Worm (Caenorhabditis elegans) whole organism, L2 larva: ENCODE results near the gene F41B5.1.

ENCODE experiments used
- F13H6.1 ChIP-seq: sonication (generic microtip); optimal IDR thresholded peaks from 2 replicates; lab custom pipeline; 2016; ENCODE audit warnings: missing genetic modification characterization, missing compliant biosample characterization
- R02D3.7 ChIP-seq: fragments of 150-350 bp; optimal IDR thresholded peaks from 2 replicates; lab custom pipeline; 2014; ENCODE audit warnings: missing biosample characterization, missing genetic modification characterization
- Y55F3AM.14 ChIP-seq: fragments of 200-800 bp; sonication (Bioruptor generic); optimal IDR thresholded peaks from 2 replicates; lab custom pipeline; 2018; ENCODE audit warnings: mild to moderate bottlenecking, missing genetic modification characterization, missing compliant biosample characterization
- ZK546.5 ChIP-seq: sonication (generic microtip); optimal IDR thresholded peaks from 2 replicates; lab custom pipeline; 2017; ENCODE audit warnings: missing biosample characterization, missing genetic modification characterization
- aly-2 ChIP-seq: fragments of 150-350 bp; optimal IDR thresholded peaks from 2 replicates; lab custom pipeline; 2014; ENCODE audit warnings: missing biosample characterization, missing genetic modification characterization
- ama-1 ChIP-seq: fragments of 150-350 bp; optimal IDR thresholded peaks from 2 replicates; lab custom pipeline; 2018; ENCODE audit warnings: inconsistent platforms
- blmp-1 ChIP-seq: sonication (generic microtip); optimal IDR thresholded peaks from 2 replicates; lab custom pipeline; 2017; ENCODE audit warnings: missing genetic modification characterization, mild to moderate bottlenecking, missing compliant biosample characterization, antibody characterized with exemption, moderate library complexity; ENCODE audit not compliant: insufficient read depth
- crh-2 ChIP-seq: sonication (generic microtip); optimal IDR thresholded peaks from 2 replicates; lab custom pipeline; 2017; ENCODE audit warnings: missing biosample characterization, missing genetic modification characterization
- egl-27 ChIP-seq: sonication (generic microtip); optimal IDR thresholded peaks from 3 replicates; lab custom pipeline; 2017; ENCODE audit warnings: missing biosample characterization, missing genetic modification reagents, missing genetic modification characterization
- elt-1 ChIP-seq: fragments of 150-350 bp; optimal IDR thresholded peaks from 2 replicates; lab custom pipeline; 2014; ENCODE audit warnings: missing biosample characterization, missing genetic modification characterization
- elt-3 ChIP-seq: sonication (generic microtip); optimal IDR thresholded peaks from 2 replicates; lab custom pipeline; 2017; ENCODE audit warnings: missing biosample characterization, missing genetic modification characterization
- fos-1 ChIP-seq: fragments of 150-350 bp; optimal IDR thresholded peaks from 2 replicates; lab custom pipeline; 2014; ENCODE audit warnings: missing biosample characterization, missing genetic modification characterization
- gmeb-1 ChIP-seq: fragments of 150-350 bp; optimal IDR thresholded peaks from 2 replicates; lab custom pipeline; 2014; ENCODE audit warnings: missing biosample characterization, missing genetic modification characterization
- lin-11 ChIP-seq: fragments of 150-350 bp; sonication (generic microtip); optimal IDR thresholded peaks from 2 replicates; lab custom pipeline; 2014; ENCODE audit warnings: missing biosample characterization, missing genetic modification characterization, inconsistent platforms, mixed read lengths
- lin-13 ChIP-seq: fragments of 150-350 bp; optimal IDR thresholded peaks from 2 replicates; lab custom pipeline; 2014; ENCODE audit warnings: missing biosample characterization, missing genetic modification reagents, missing genetic modification characterization
- lin-39 ChIP-seq: fragments of 150-350 bp; optimal IDR thresholded peaks from 2 replicates; lab custom pipeline; 2014; ENCODE audit warnings: missing biosample characterization, missing genetic modification reagents, missing genetic modification characterization
- lsy-2 ChIP-seq, 2 experiments: fragments of 150-350 bp in 1 of 2; sonication (generic microtip) in 1 of 2; optimal IDR thresholded peaks; 2 replicates each; lab custom pipeline; 2014 to 2017; ENCODE audit warnings: missing biosample characterization in 2 of 2, missing genetic modification characterization in 2 of 2
- mab-5 ChIP-seq: fragments of 150-350 bp; optimal IDR thresholded peaks from 2 replicates; lab custom pipeline; 2014; ENCODE audit warnings: missing biosample characterization, missing genetic modification characterization
- mbf-1 ChIP-seq: sonication (generic microtip); optimal IDR thresholded peaks from 2 replicates; lab custom pipeline; 2017; ENCODE audit warnings: missing biosample characterization, missing genetic modification characterization
- mdl-1 ChIP-seq, 2 experiments: fragments of 150-350 bp in 1 of 2; sonication (generic microtip) in 1 of 2; optimal IDR thresholded peaks; 2 replicates each; lab custom pipeline; 2017; ENCODE audit warnings: missing biosample characterization in 2 of 2, missing genetic modification characterization in 2 of 2
- nhr-10 ChIP-seq: sonication (generic microtip); optimal IDR thresholded peaks from 2 replicates; lab custom pipeline; 2017; ENCODE audit warnings: missing biosample characterization, missing genetic modification characterization
- nhr-11 ChIP-seq: fragments of 150-350 bp; optimal IDR thresholded peaks from 2 replicates; lab custom pipeline; 2014; ENCODE audit warnings: missing biosample characterization, missing genetic modification characterization
- nhr-12 ChIP-seq: fragments of 150-350 bp; optimal IDR thresholded peaks from 2 replicates; lab custom pipeline; 2014; ENCODE audit warnings: missing biosample characterization, missing genetic modification characterization
- nhr-129 ChIP-seq: fragments of 150-350 bp; optimal IDR thresholded peaks from 2 replicates; lab custom pipeline; 2014; ENCODE audit warnings: missing biosample characterization, missing genetic modification characterization
- nhr-21 ChIP-seq: fragments of 150-350 bp; optimal IDR thresholded peaks from 2 replicates; lab custom pipeline; 2014; ENCODE audit warnings: missing biosample characterization, missing genetic modification characterization
- nhr-23 ChIP-seq: fragments of 150-350 bp; optimal IDR thresholded peaks from 2 replicates; lab custom pipeline; 2014; ENCODE audit warnings: missing biosample characterization, missing genetic modification reagents, missing genetic modification characterization
- nhr-237 ChIP-seq: fragments of 150-350 bp; optimal IDR thresholded peaks from 2 replicates; lab custom pipeline; 2014; ENCODE audit warnings: missing biosample characterization, missing genetic modification characterization
- nhr-25 ChIP-seq: fragments of 150-350 bp; sonication (generic microtip); optimal IDR thresholded peaks from 3 replicates; lab custom pipeline; 2014; ENCODE audit warnings: missing biosample characterization, missing genetic modification characterization
- nhr-6 ChIP-seq: fragments of 150-350 bp; optimal IDR thresholded peaks from 2 replicates; lab custom pipeline; 2014; ENCODE audit warnings: missing biosample characterization, missing genetic modification characterization
- nhr-77 ChIP-seq: fragments of 150-350 bp; optimal IDR thresholded peaks from 2 replicates; lab custom pipeline; 2014; ENCODE audit warnings: missing biosample characterization, missing genetic modification characterization
- peb-1 ChIP-seq: fragments of 150-350 bp; optimal IDR thresholded peaks from 2 replicates; lab custom pipeline; 2014; ENCODE audit warnings: missing biosample characterization, missing genetic modification characterization
- sem-4 ChIP-seq: fragments of 150-350 bp; optimal IDR thresholded peaks from 2 replicates; lab custom pipeline; 2014; ENCODE audit warnings: missing biosample characterization, missing genetic modification reagents, missing genetic modification characterization
- skn-1 ChIP-seq: sonication (generic microtip); optimal IDR thresholded peaks from 2 replicates; lab custom pipeline; 2017; ENCODE audit warnings: missing biosample characterization, missing genetic modification characterization
- sma-3 ChIP-seq: sonication (generic microtip); optimal IDR thresholded peaks from 2 replicates; lab custom pipeline; 2016; ENCODE audit warnings: missing genetic modification reagents, missing genetic modification characterization, missing compliant biosample characterization
- snpc-4 ChIP-seq: fragments of 150-350 bp; optimal IDR thresholded peaks from 2 replicates; lab custom pipeline; 2014; ENCODE audit warnings: missing biosample characterization, missing genetic modification characterization
- unc-39 ChIP-seq: fragments of 150-350 bp; optimal IDR thresholded peaks from 2 replicates; lab custom pipeline; 2014; ENCODE audit warnings: missing biosample characterization, missing genetic modification characterization
- zag-1 ChIP-seq: fragments of 150-350 bp; optimal IDR thresholded peaks from 2 replicates; lab custom pipeline; 2014; ENCODE audit warnings: missing biosample characterization, missing genetic modification characterization
- ztf-11 ChIP-seq: sonication (generic microtip); optimal IDR thresholded peaks from 2 replicates; lab custom pipeline; 2017; ENCODE audit warnings: missing biosample characterization, missing genetic modification characterization

F41B5.1 gene

ce11 chrV:2221764-2222163, 33.6 kb upstream of the F41B5.1 start, which contains the start of gene nhr-128:
TSS of gene nhr-128 (plus strand) at chrV:2222064.
- TF ChIP-seq sem-4 (tag; lab: Kevin White, UChicago) (no peak), egl-27 (tag; lab: Kevin White, UChicago) (no peak), nhr-129 (no peak), ama-1 (lab: Kevin White, UChicago) (no peak), ZK546.5 (tag; lab: Kevin White, UChicago) (no peak), mdl-1 (tag; optimal IDR thresholded peaks at IDR 0.05; lab: Kevin White, UChicago) (no peak), snpc-4 (no peak), elt-1 (tag; lab: Kevin White, UChicago) (no peak), nhr-12 (tag; lab: Kevin White, UChicago) (no peak), lsy-2 (tag; optimal IDR thresholded peaks at IDR 0.05; lab: Kevin White, UChicago) (no peak), mbf-1 (no peak)

- no peak for TF ChIP-seq fos-1 (tag; lab: Kevin White, UChicago)
- no peak for TF ChIP-seq skn-1 (tag; lab: Kevin White, UChicago)
- no peak for TF ChIP-seq nhr-237 (tag; lab: Kevin White, UChicago)
- TF ChIP-seq lin-39, result no peak
- no peak for TF ChIP-seq nhr-10 (tag; lab: Kevin White, UChicago)
- no peak for TF ChIP-seq gmeb-1 (tag; lab: Kevin White, UChicago)
- TF ChIP-seq unc-39, result no peak
- TF ChIP-seq ZK546.5 (tag; lab: Kevin White, UChicago), result no peak
- no peak for TF ChIP-seq elt-3 (tag; lab: Kevin White, UChicago)
- no peak for TF ChIP-seq lin-13 (GFP tag; lab: Kevin White, UChicago)
- TF ChIP-seq nhr-12 (tag; lab: Kevin White, UChicago), result no peak
- TF ChIP-seq, all 48 proteins: peak for 0
These were observed 30.2 kb upstream of the F41B5.1 start, which contains the start of gene nhr-103 for ce11 chrV:2225130-2225529. TSS of gene nhr-103 (plus strand) at chrV:2225430.

- TF ChIP-seq peb-1, result no peak
- TF ChIP-seq nhr-23 (tag; lab: Kevin White, UChicago), result no peak
- TF ChIP-seq nhr-21 (tag; lab: Kevin White, UChicago), result no peak
- no peak for TF ChIP-seq lin-11
- no peak for TF ChIP-seq sma-3 (GFP tag; lab: Kevin White, UChicago)
- no peak for TF ChIP-seq nhr-11
- TF ChIP-seq fos-1 (tag; lab: Kevin White, UChicago), result no peak
- TF ChIP-seq nhr-6 (tag; lab: Kevin White, UChicago), result no peak
- TF ChIP-seq crh-2 (tag; lab: Kevin White, UChicago), result no peak
- no peak for TF ChIP-seq nhr-77 (tag; lab: Kevin White, UChicago)
- no peak for TF ChIP-seq blmp-1
- TF ChIP-seq ZK546.5 (tag; lab: Kevin White, UChicago), result no peak
- no peak for TF ChIP-seq sem-4 (tag; lab: Kevin White, UChicago)
- TF ChIP-seq aly-2, result no peak
- TF ChIP-seq nhr-129, result no peak
- no peak for TF ChIP-seq Y55F3AM.14 (GFP tag; lab: Kevin White, UChicago)
- TF ChIP-seq mab-5 (tag; lab: Kevin White, UChicago), result no peak
- TF ChIP-seq egl-27 (tag; lab: Kevin White, UChicago), result no peak
- no peak for TF ChIP-seq unc-39
- TF ChIP-seq, all 48 proteins: peak for 0
These were observed 28.4 kb upstream of the F41B5.1 start, which contains the start of gene nhr-18 for ce11 chrV:2226903-2227302. TSS of gene nhr-18 (plus strand) at chrV:2227203.

ce11 chrV:2228781-2229180, 26.6 kb upstream of the F41B5.1 start, which contains the start of gene nhr-126:
TSS of gene nhr-126 (plus strand) at chrV:2229081.
- TF ChIP-seq Y55F3AM.14 (GFP tag; lab: Kevin White, UChicago) (no peak), nhr-21 (tag; lab: Kevin White, UChicago) (no peak), ztf-11 (no peak), lin-13 (GFP tag; lab: Kevin White, UChicago) (no peak), sem-4 (tag; lab: Kevin White, UChicago) (no peak), nhr-6 (tag; lab: Kevin White, UChicago) (no peak), aly-2 (no peak), elt-1 (tag; lab: Kevin White, UChicago) (no peak), zag-1 (tag; lab: Kevin White, UChicago) (no peak), ama-1 (lab: Kevin White, UChicago) (no peak), nhr-25 (no peak), blmp-1 (no peak), snpc-4 (no peak), R02D3.7 (tag; lab: Kevin White, UChicago) (no peak), mdl-1 (tag; optimal IDR thresholded peaks at IDR 0.05; lab: Kevin White, UChicago) (no peak), nhr-77 (tag; lab: Kevin White, UChicago) (no peak), F13H6.1 (tag; lab: Kevin White, UChicago) (no peak)
